Worm (Caenorhabditis elegans) whole organism, L3 larva: Measurements from ENCODE around the gene F33A8.4.

Source experiments
- ZK546.5 ChIP-seq: sonication (generic microtip); optimal IDR thresholded peaks from 2 replicates; lab custom pipeline; 2017; ENCODE audit warnings: missing biosample characterization, missing genetic modification characterization
- ama-1 ChIP-seq: fragments of 150-350 bp; optimal IDR thresholded peaks from 2 replicates; lab custom pipeline; 2018
- ceh-82 ChIP-seq: fragments of 150-350 bp; optimal IDR thresholded peaks from 2 replicates; lab custom pipeline; 2014; ENCODE audit warnings: missing biosample characterization, missing genetic modification characterization
- egl-27 ChIP-seq: sonication (generic microtip); optimal IDR thresholded peaks from 4 replicates; lab custom pipeline; 2017; ENCODE audit warnings: missing biosample characterization, missing genetic modification reagents, missing genetic modification characterization
- elt-2 ChIP-seq: sonication (generic microtip); optimal IDR thresholded peaks from 2 replicates; lab custom pipeline; 2016; ENCODE audit warnings: missing genetic modification reagents, mild to moderate bottlenecking, missing genetic modification characterization, missing compliant biosample characterization
- fos-1 ChIP-seq: fragments of 150-350 bp; optimal IDR thresholded peaks from 2 replicates; lab custom pipeline; 2014; ENCODE audit warnings: missing biosample characterization, missing genetic modification characterization
- nfya-1 ChIP-seq: sonication (generic microtip); optimal IDR thresholded peaks from 2 replicates; lab custom pipeline; 2017; ENCODE audit warnings: missing genetic modification characterization, mild to moderate bottlenecking, missing compliant biosample characterization, antibody characterized with exemption, moderate library complexity; ENCODE audit not compliant: insufficient read depth
- nhr-77 ChIP-seq: fragments of 150-350 bp; optimal IDR thresholded peaks from 2 replicates; lab custom pipeline; 2014; ENCODE audit warnings: missing biosample characterization, missing genetic modification characterization
- sea-2 ChIP-seq: fragments of 150-350 bp; sonication (generic microtip); optimal IDR thresholded peaks from 4 replicates; lab custom pipeline; 2014; ENCODE audit warnings: missing biosample characterization, missing genetic modification reagents, missing genetic modification characterization
- skn-1 ChIP-seq: fragments of 150-350 bp; optimal IDR thresholded peaks from 2 replicates; lab custom pipeline; 2014; ENCODE audit warnings: missing biosample characterization, missing genetic modification characterization
- unc-62 ChIP-seq: fragments of 150-350 bp; sonication (generic microtip); optimal IDR thresholded peaks from 4 replicates; lab custom pipeline; 2014; ENCODE audit warnings: missing biosample characterization, missing genetic modification reagents, missing genetic modification characterization
- zag-1 ChIP-seq: fragments of 150-350 bp; optimal IDR thresholded peaks from 2 replicates; lab custom pipeline; 2014; ENCODE audit warnings: missing biosample characterization, missing genetic modification characterization
- ztf-11 ChIP-seq: fragments of 150-350 bp; optimal IDR thresholded peaks from 2 replicates; lab custom pipeline; 2014; ENCODE audit warnings: missing biosample characterization, missing genetic modification characterization
- ztf-4 ChIP-seq: fragments of 150-350 bp; optimal IDR thresholded peaks from 2 replicates; lab custom pipeline; 2014; ENCODE audit warnings: missing biosample characterization, missing genetic modification characterization

ce11 chrII:11027777-11028176, 21.1 kb downstream of the F33A8.4 start:
- no peak for TF ChIP-seq zag-1 (tag; lab: Kevin White, UChicago)
- no peak for TF ChIP-seq ztf-11
- TF ChIP-seq nfya-1 (tag; lab: Kevin White, UChicago) = no peak
- no peak for TF ChIP-seq unc-62 (GFP tag; lab: Kevin White, UChicago)
- TF ChIP-seq elt-2 = no peak
- no peak for TF ChIP-seq nhr-77 (tag; lab: Kevin White, UChicago)
- no peak for TF ChIP-seq ama-1 (lab: Kevin White, UChicago)
- no peak for TF ChIP-seq ztf-4
- no peak for TF ChIP-seq sea-2 (GFP tag; lab: Kevin White, UChicago)
- TF ChIP-seq ceh-82 (tag; lab: Kevin White, UChicago) = no peak
- no peak for TF ChIP-seq fos-1 (tag; lab: Kevin White, UChicago)
- TF ChIP-seq skn-1 = no peak
- TF ChIP-seq egl-27 (tag; lab: Kevin White, UChicago) = no peak
- no peak for TF ChIP-seq ZK546.5 (tag; lab: Kevin White, UChicago)
